Worm (Caenorhabditis elegans) whole organism, young adult: ENCODE data around the gene idpp-1.

Source experiments
- C06A6.2 ChIP-seq: fragments of 200-800 bp; sonication (Bioruptor generic); conservative IDR thresholded peaks from 2 replicates; pipeline ENCODE4 v1.3.6; 2022; ENCODE audit warnings: missing genetic modification characterization, missing compliant biosample characterization
- F23B12.7 ChIP-seq: sonication (generic microtip); optimal IDR thresholded peaks from 2 replicates; lab custom pipeline; 2017; ENCODE audit warnings: missing genetic modification characterization, mild to moderate bottlenecking, missing compliant biosample characterization, antibody characterized with exemption, moderate library complexity; ENCODE audit not compliant: insufficient read depth
- F39B2.1 ChIP-seq: fragments of 200-800 bp; sonication (Bioruptor generic); IDR thresholded peaks from 2 replicates; pipeline ENCODE4 v1.3.6; 2022; ENCODE audit warnings: missing genetic modification reagents, missing genetic modification characterization, missing compliant biosample characterization
- F57A8.1 ChIP-seq: fragments of 200-800 bp; sonication (Bioruptor generic); optimal IDR thresholded peaks from 2 replicates; lab custom pipeline; 2018; ENCODE audit warnings: mild to moderate bottlenecking, missing genetic modification characterization, moderate library complexity, missing compliant biosample characterization
- K12H6.12 ChIP-seq: fragments of 200-800 bp; sonication (Bioruptor generic); optimal IDR thresholded peaks from 2 replicates; lab custom pipeline; 2018; ENCODE audit warnings: mild to moderate bottlenecking, missing genetic modification characterization, missing compliant biosample characterization
- Y53F4B.3 ChIP-seq: fragments of 200-800 bp; sonication (Bioruptor generic); IDR thresholded peaks from 2 replicates; pipeline ENCODE4 v1.3.6; 2022; ENCODE audit warnings: missing genetic modification reagents, missing genetic modification characterization, missing compliant biosample characterization
- Y53G8AR.9 ChIP-seq: fragments of 200-800 bp; sonication (Bioruptor generic); conservative IDR thresholded peaks from 2 replicates; pipeline ENCODE4 v1.3.6; 2022; ENCODE audit warnings: missing genetic modification reagents, missing genetic modification characterization, missing compliant biosample characterization
- Y79H2A.3 ChIP-seq: fragments of 200-800 bp; sonication (Bioruptor generic); conservative IDR thresholded peaks from 2 replicates; pipeline ENCODE4 v1.3.6; 2022; ENCODE audit warnings: missing genetic modification reagents, missing genetic modification characterization, missing compliant biosample characterization
- ZK185.1 ChIP-seq: sonication (generic microtip); optimal IDR thresholded peaks from 2 replicates; lab custom pipeline; 2016; ENCODE audit warnings: mild to moderate bottlenecking, missing genetic modification characterization, missing compliant biosample characterization; ENCODE audit not compliant: poor library complexity, severe bottlenecking
- akir-1 ChIP-seq: fragments of 200-800 bp; sonication (Bioruptor generic); optimal IDR thresholded peaks from 2 replicates; lab custom pipeline; 2018; ENCODE audit warnings: mild to moderate bottlenecking, missing genetic modification characterization, moderate library complexity, missing compliant biosample characterization
- atf-7 ChIP-seq: sonication (generic microtip); optimal IDR thresholded peaks from 2 replicates; lab custom pipeline; 2017; ENCODE audit warnings: mild to moderate bottlenecking, missing genetic modification characterization, missing compliant biosample characterization
- attf-5 ChIP-seq: fragments of 200-800 bp; sonication (Bioruptor generic); optimal IDR thresholded peaks from 2 replicates; lab custom pipeline; 2018; ENCODE audit warnings: mild to moderate bottlenecking, missing genetic modification characterization, missing compliant biosample characterization
- bed-2 ChIP-seq: fragments of 200-800 bp; sonication (Bioruptor generic); IDR thresholded peaks from 2 replicates; pipeline ENCODE4 v1.3.6; 2022; ENCODE audit warnings: missing genetic modification reagents, missing genetic modification characterization, missing compliant biosample characterization
- cebp-1 ChIP-seq, 2 experiments: fragments of 200-800 bp in 1 of 2; sonication (Bioruptor generic) in 1 of 2; sonication (generic microtip) in 1 of 2; IDR thresholded peaks in 1 of 2; optimal IDR thresholded peaks in 1 of 2; 2 replicates each; pipeline versions ENCODE4 v1.3.6 to Lab custom; 2017 to 2022; ENCODE audit warnings: missing compliant biosample characterization in 2 of 2, missing genetic modification characterization in 2 of 2, mild to moderate bottlenecking in 1 of 2, missing genetic modification reagents in 1 of 2, moderate library complexity in 1 of 2
- cebp-2 ChIP-seq: fragments of 200-800 bp; sonication (Bioruptor generic); IDR thresholded peaks from 2 replicates; pipeline ENCODE4 v1.3.6; 2022; ENCODE audit warnings: missing genetic modification characterization, missing compliant biosample characterization
- ceh-58 ChIP-seq: fragments of 200-800 bp; sonication (Bioruptor generic); IDR thresholded peaks from 2 replicates; pipeline ENCODE4 v1.3.6; 2022; ENCODE audit warnings: missing genetic modification characterization, missing compliant biosample characterization
- die-1 ChIP-seq: sonication (generic microtip); optimal IDR thresholded peaks from 2 replicates; lab custom pipeline; 2016; ENCODE audit warnings: missing genotype, mild to moderate bottlenecking, missing genetic modification characterization, missing compliant biosample characterization
- dpff-1 ChIP-seq: sonication (generic microtip); optimal IDR thresholded peaks from 2 replicates; lab custom pipeline; 2017; ENCODE audit warnings: mild to moderate bottlenecking, missing genetic modification characterization, missing compliant biosample characterization
- dpl-1 ChIP-seq: fragments of 150-350 bp; optimal IDR thresholded peaks from 2 replicates; lab custom pipeline; 2014; ENCODE audit warnings: missing biosample characterization, missing genetic modification reagents, missing genetic modification characterization
- egrh-3 ChIP-seq: fragments of 200-800 bp; sonication (Bioruptor generic); IDR thresholded peaks from 2 replicates; pipeline ENCODE4 v1.3.6; 2022; ENCODE audit warnings: missing genetic modification reagents, missing genetic modification characterization, missing compliant biosample characterization
- fkh-3 ChIP-seq: sonication (generic microtip); optimal IDR thresholded peaks from 2 replicates; lab custom pipeline; 2016; ENCODE audit warnings: mild to moderate bottlenecking, missing genetic modification characterization, missing compliant biosample characterization
- him-1 ChIP-seq: sonication (generic microtip); optimal IDR thresholded peaks from 2 replicates; lab custom pipeline; 2016; ENCODE audit warnings: missing genotype, missing genetic modification reagents, missing genetic modification characterization, missing compliant biosample characterization
- hrde-1 ChIP-seq: sonication (generic microtip); optimal IDR thresholded peaks from 2 replicates; lab custom pipeline; 2016; ENCODE audit warnings: missing genetic modification characterization, mild to moderate bottlenecking, missing compliant biosample characterization, moderate library complexity, missing genotype, missing genetic modification reagents, borderline replicate concordance
- let-607 ChIP-seq, 2 experiments: fragments of 200-800 bp in 1 of 2; sonication (Bioruptor generic) in 1 of 2; sonication (generic microtip) in 1 of 2; optimal IDR thresholded peaks; 2 replicates each; lab custom pipeline; 2016 to 2018; ENCODE audit warnings: mild to moderate bottlenecking in 2 of 2, missing compliant biosample characterization in 2 of 2, missing genetic modification characterization in 2 of 2, moderate library complexity in 2 of 2, missing genotype in 1 of 2
- lin-40 ChIP-seq: sonication (generic microtip); optimal IDR thresholded peaks from 2 replicates; lab custom pipeline; 2016; ENCODE audit warnings: missing genetic modification characterization, mild to moderate bottlenecking, missing compliant biosample characterization, missing genotype, missing genetic modification reagents
- lir-1 ChIP-seq: fragments of 200-800 bp; sonication (Bioruptor generic); conservative IDR thresholded peaks from 2 replicates; pipeline ENCODE4 v1.3.6; 2022; ENCODE audit warnings: missing genetic modification reagents, missing genetic modification characterization, missing compliant biosample characterization
- madf-10 ChIP-seq: sonication (generic microtip); optimal IDR thresholded peaks from 2 replicates; lab custom pipeline; 2016; ENCODE audit warnings: mild to moderate bottlenecking, missing genetic modification characterization, missing compliant biosample characterization
- madf-6 ChIP-seq: fragments of 200-800 bp; sonication (Bioruptor generic); IDR thresholded peaks from 2 replicates; pipeline ENCODE4 v1.3.6; 2022; ENCODE audit warnings: missing genetic modification reagents, missing genetic modification characterization, missing compliant biosample characterization
- mel-28 ChIP-seq: sonication (generic microtip); optimal IDR thresholded peaks from 2 replicates; lab custom pipeline; 2016; ENCODE audit warnings: borderline replicate concordance, mild to moderate bottlenecking, missing genetic modification characterization, missing compliant biosample characterization
- mxl-1 ChIP-seq: sonication (generic microtip); optimal IDR thresholded peaks from 2 replicates; lab custom pipeline; 2016; ENCODE audit warnings: missing genetic modification characterization, missing compliant biosample characterization
- pha-4 ChIP-seq: fragments of 150-350 bp; sonication (generic microtip); optimal IDR thresholded peaks from 2 replicates; lab custom pipeline; 2014; ENCODE audit warnings: missing biosample characterization, missing genetic modification reagents, missing genetic modification characterization
- rec-8 ChIP-seq, 2 experiments: sonication (generic microtip); optimal IDR thresholded peaks; 2 replicates each; lab custom pipeline; 2016; ENCODE audit warnings: mild to moderate bottlenecking in 2 of 2, missing genetic modification characterization in 2 of 2, missing genetic modification reagents in 2 of 2, missing genotype in 2 of 2, missing biosample characterization in 1 of 2, missing compliant biosample characterization in 1 of 2, moderate library complexity in 1 of 2
- snpc-4 ChIP-seq, 5 experiments: fragments of 150-350 bp in 1 of 5; sonication (generic microtip) in 4 of 5; optimal IDR thresholded peaks; 2 replicates each; lab custom pipeline; 2014 to 2018; ENCODE audit warnings: missing genetic modification characterization in 5 of 5, missing biosample characterization in 3 of 5, antibody characterized with exemption in 2 of 5, mild to moderate bottlenecking in 2 of 5, missing compliant biosample characterization in 2 of 5, missing genotype in 2 of 5, moderate library complexity in 2 of 5, missing genetic modification reagents in 1 of 5
- somi-1 ChIP-seq: fragments of 200-800 bp; sonication (Bioruptor generic); optimal IDR thresholded peaks from 2 replicates; lab custom pipeline; 2018; ENCODE audit warnings: mild to moderate bottlenecking, missing genetic modification characterization, missing compliant biosample characterization
- tbp1 ChIP-seq: fragments of 200-800 bp; sonication (Bioruptor generic); optimal IDR thresholded peaks from 2 replicates; lab custom pipeline; 2018; ENCODE audit warnings: mild to moderate bottlenecking, missing genetic modification characterization, missing compliant biosample characterization
- ztf-26 ChIP-seq: sonication (generic microtip); optimal IDR thresholded peaks from 2 replicates; lab custom pipeline; 2017; ENCODE audit warnings: missing genetic modification characterization, missing compliant biosample characterization
- ztf-3 ChIP-seq: fragments of 200-800 bp; sonication (Bioruptor generic); optimal IDR thresholded peaks from 2 replicates; lab custom pipeline; 2018; ENCODE audit warnings: mild to moderate bottlenecking, missing genetic modification characterization, missing compliant biosample characterization
- ztf-6 ChIP-seq: fragments of 200-800 bp; sonication (Bioruptor generic); IDR thresholded peaks from 2 replicates; pipeline ENCODE4 v1.3.6; 2022; ENCODE audit warnings: missing genetic modification reagents, missing genetic modification characterization, missing compliant biosample characterization

idpp-1 gene

ce11 chrIII:754371-754770 is 13.9 kb downstream of the idpp-1 start:
- no peak for TF ChIP-seq ztf-3 (GFP tag; lab: Kevin White, UChicago)
- no peak for TF ChIP-seq ztf-6 (GFP tag; lab: Robert Waterston, UW)
- TF ChIP-seq madf-10 (tag; lab: Kevin White, UChicago): no peak
- no peak for TF ChIP-seq him-1 (tag; lab: Kevin White, UChicago)
- TF ChIP-seq atf-7 (tag; lab: Kevin White, UChicago): no peak
- no peak for TF ChIP-seq mel-28
- TF ChIP-seq hrde-1 (tag; lab: Kevin White, UChicago): no peak
- TF ChIP-seq F39B2.1 (GFP tag; lab: Robert Waterston, UW): no peak
- no peak for TF ChIP-seq akir-1 (GFP tag; lab: Kevin White, UChicago)

ce11 chrIII:757981-758380 is 17.5 kb downstream of the idpp-1 start, which contains the start of gene T17H7.7:
TSS of gene T17H7.7 (minus strand) at chrIII:758081.
- TF ChIP-seq tbp1 (GFP tag; lab: Kevin White, UChicago): no peak
- no peak for TF ChIP-seq egrh-3 (GFP tag; lab: Robert Waterston, UW)

DNA sequence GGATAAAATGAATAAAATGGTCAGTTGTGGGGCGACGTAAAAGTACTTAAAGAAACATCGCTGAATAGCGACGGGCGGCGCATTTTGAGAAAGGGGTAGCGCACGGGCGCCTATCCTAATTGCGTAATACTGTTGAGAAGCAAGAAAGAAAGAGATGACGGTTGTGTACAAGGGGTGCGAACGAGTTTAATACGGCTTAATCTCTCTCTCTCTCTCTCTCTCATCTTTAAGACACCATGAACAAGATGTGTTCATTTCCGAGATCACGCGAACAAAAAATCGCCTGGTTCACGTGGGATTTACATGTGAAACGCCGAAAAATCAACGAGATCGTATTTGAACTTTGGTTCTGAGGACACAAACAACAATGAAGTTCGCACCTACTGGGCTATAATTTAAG is 19.2 kb downstream of the idpp-1 start:
- TF ChIP-seq lir-1 (GFP tag; lab: Robert Waterston, UW): no peak
- no peak for TF ChIP-seq cebp-1 (GFP tag; IDR thresholded peaks at IDR 0.05; lab: Robert Waterston, UW)
- peak; percentile 23 for TF ChIP-seq cebp-1 (tag; optimal IDR thresholded peaks at IDR 0.05; lab: Kevin White, UChicago)

DNA sequence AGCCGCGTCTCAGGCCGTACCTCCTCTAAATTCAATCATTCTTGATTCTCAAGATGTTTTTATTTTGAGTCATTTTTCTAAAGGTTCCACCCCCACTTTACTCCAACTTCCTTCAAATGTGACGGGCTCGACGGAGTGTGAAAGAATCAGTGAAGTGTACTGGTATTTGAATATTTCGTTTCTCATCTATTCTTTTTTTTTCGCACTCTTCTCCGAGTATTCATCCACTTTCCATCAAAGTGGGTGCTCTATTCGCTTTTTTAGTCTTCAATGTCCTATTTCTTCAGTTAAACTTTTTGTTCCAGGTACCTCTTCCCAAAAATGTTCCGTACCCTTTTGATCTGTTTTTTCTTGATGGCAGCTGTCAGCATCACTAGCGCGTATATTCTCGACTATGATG is 21.0 kb downstream of the idpp-1 start, which contains the start of gene nlp-52:
nlp-52 (plus strand) TSS at position 301 of the 400 bp plus-strand sequence.
- no peak for TF ChIP-seq die-1 (tag; lab: Kevin White, UChicago)

ce11 chrIII:762508-762907 is 22.0 kb downstream of the idpp-1 start:
- no peak for TF ChIP-seq C06A6.2
- TF ChIP-seq madf-6 (GFP tag; lab: Robert Waterston, UW): no peak
- TF ChIP-seq mel-28: no peak
- no peak for TF ChIP-seq F23B12.7 (tag; lab: Kevin White, UChicago)
- TF ChIP-seq ZK185.1 (tag; lab: Kevin White, UChicago): no peak
- TF ChIP-seq attf-5 (GFP tag; lab: Kevin White, UChicago): no peak
- no peak for TF ChIP-seq cebp-1 (GFP tag; IDR thresholded peaks at IDR 0.05; lab: Robert Waterston, UW)
- TF ChIP-seq cebp-1 (tag; optimal IDR thresholded peaks at IDR 0.05; lab: Kevin White, UChicago): no peak
- TF ChIP-seq dpff-1 (tag; lab: Kevin White, UChicago): no peak
- TF ChIP-seq mxl-1 (tag; lab: Kevin White, UChicago): no peak
- no peak for TF ChIP-seq pha-4
- no peak for TF ChIP-seq rec-8 (tag; optimal IDR thresholded peaks at IDR 0.05; lab: Kevin White, UChicago)
- TF ChIP-seq snpc-4 (GFP tag; optimal IDR thresholded peaks at IDR 0.05; lab: Kevin White, UChicago): no peak
- no peak for TF ChIP-seq snpc-4 (tag; optimal IDR thresholded peaks at IDR 0.05; lab: Kevin White, UChicago)

- TF ChIP-seq let-607 (tag; optimal IDR thresholded peaks at IDR 0.05; lab: Kevin White, UChicago) (no peak), Y79H2A.3 (GFP tag; lab: Robert Waterston, UW) (no peak), F39B2.1 (GFP tag; lab: Robert Waterston, UW) (no peak), Y53F4B.3 (no peak), lin-40 (tag; lab: Kevin White, UChicago) (no peak), Y53G8AR.9 (GFP tag; lab: Robert Waterston, UW) (no peak), ztf-26 (tag; lab: Kevin White, UChicago) (no peak), F57A8.1 (GFP tag; lab: Kevin White, UChicago) (no peak), bed-2 (GFP tag; lab: Robert Waterston, UW) (no peak), dpl-1 (no peak), cebp-2 (GFP tag; lab: Robert Waterston, UW) (no peak), cebp-1 (GFP tag; IDR thresholded peaks at IDR 0.05; lab: Robert Waterston, UW) (no peak), cebp-1 (tag; optimal IDR thresholded peaks at IDR 0.05; lab: Kevin White, UChicago) (peak; percentile 32), fkh-3 (no peak), K12H6.12 (peak; percentile 43), somi-1 (GFP tag; lab: Kevin White, UChicago) (no peak), ceh-58 (GFP tag; lab: Robert Waterston, UW) (no peak)
Measured at ce11 chrIII:764404-764803, 23.9 kb downstream of the idpp-1 start.
